Worm (Caenorhabditis elegans) whole organism, midembryonic: ENCODE data around the gene del-10.

Experiments used
- T22C8.4 ChIP-seq: fragments of 200-800 bp; sonication (Bioruptor generic); IDR thresholded peaks from 2 replicates; pipeline ENCODE4 v1.3.6; 2022; ENCODE audit warnings: missing genetic modification characterization, missing compliant biosample characterization
- cog-1 ChIP-seq: sonication (generic microtip); optimal IDR thresholded peaks from 2 replicates; lab custom pipeline; 2016; ENCODE audit warnings: missing genetic modification characterization, missing compliant biosample characterization
- flt-1 ChIP-seq: fragments of 200-800 bp; sonication (Bioruptor generic); IDR thresholded peaks from 2 replicates; pipeline ENCODE4 v1.3.6; 2022; ENCODE audit warnings: missing genetic modification characterization, missing compliant biosample characterization
- klf-2 ChIP-seq: fragments of 200-800 bp; sonication (Bioruptor generic); conservative IDR thresholded peaks from 2 replicates; pipeline ENCODE4 v1.3.6; 2022; ENCODE audit warnings: missing genetic modification reagents, missing genetic modification characterization, missing compliant biosample characterization
- med-1 ChIP-seq: sonication (generic microtip); optimal IDR thresholded peaks from 2 replicates; lab custom pipeline; 2017; ENCODE audit warnings: missing genetic modification characterization, mild to moderate bottlenecking, missing compliant biosample characterization, antibody characterized with exemption, missing genetic modification reagents; ENCODE audit not compliant: insufficient read depth
- ref-1 ChIP-seq: fragments of 200-800 bp; sonication (Bioruptor generic); conservative IDR thresholded peaks from 2 replicates; pipeline ENCODE4 v1.3.6; 2022; ENCODE audit warnings: missing genetic modification reagents, missing genetic modification characterization, missing compliant biosample characterization
- ztf-23 ChIP-seq: fragments of 200-800 bp; sonication (Bioruptor generic); IDR thresholded peaks from 2 replicates; pipeline ENCODE4 v1.3.6; 2022; ENCODE audit warnings: missing genetic modification reagents, missing genetic modification characterization, missing compliant biosample characterization
- ztf-29 ChIP-seq: fragments of 200-800 bp; sonication (Bioruptor generic); IDR thresholded peaks from 2 replicates; pipeline ENCODE4 v1.3.6; 2022; ENCODE audit warnings: missing genetic modification reagents, missing genetic modification characterization, missing compliant biosample characterization

ce11 chrII:6491187-6491586 is 9.3 kb upstream of the del-10 start:
- TF ChIP-seq flt-1, result no peak
- no peak for TF ChIP-seq ztf-29
- TF ChIP-seq klf-2 (GFP tag; lab: Robert Waterston, UW), result no peak
- TF ChIP-seq med-1, result no peak
- TF ChIP-seq T22C8.4 (GFP tag; lab: Robert Waterston, UW), result no peak
- no peak for TF ChIP-seq ztf-23
- no peak for TF ChIP-seq ref-1
- no peak for TF ChIP-seq cog-1 (tag; lab: Kevin White, UChicago)
